Worm (Caenorhabditis elegans): ENCODE results near the gene M01H9.3.

Gene M01H9.3

DNA sequence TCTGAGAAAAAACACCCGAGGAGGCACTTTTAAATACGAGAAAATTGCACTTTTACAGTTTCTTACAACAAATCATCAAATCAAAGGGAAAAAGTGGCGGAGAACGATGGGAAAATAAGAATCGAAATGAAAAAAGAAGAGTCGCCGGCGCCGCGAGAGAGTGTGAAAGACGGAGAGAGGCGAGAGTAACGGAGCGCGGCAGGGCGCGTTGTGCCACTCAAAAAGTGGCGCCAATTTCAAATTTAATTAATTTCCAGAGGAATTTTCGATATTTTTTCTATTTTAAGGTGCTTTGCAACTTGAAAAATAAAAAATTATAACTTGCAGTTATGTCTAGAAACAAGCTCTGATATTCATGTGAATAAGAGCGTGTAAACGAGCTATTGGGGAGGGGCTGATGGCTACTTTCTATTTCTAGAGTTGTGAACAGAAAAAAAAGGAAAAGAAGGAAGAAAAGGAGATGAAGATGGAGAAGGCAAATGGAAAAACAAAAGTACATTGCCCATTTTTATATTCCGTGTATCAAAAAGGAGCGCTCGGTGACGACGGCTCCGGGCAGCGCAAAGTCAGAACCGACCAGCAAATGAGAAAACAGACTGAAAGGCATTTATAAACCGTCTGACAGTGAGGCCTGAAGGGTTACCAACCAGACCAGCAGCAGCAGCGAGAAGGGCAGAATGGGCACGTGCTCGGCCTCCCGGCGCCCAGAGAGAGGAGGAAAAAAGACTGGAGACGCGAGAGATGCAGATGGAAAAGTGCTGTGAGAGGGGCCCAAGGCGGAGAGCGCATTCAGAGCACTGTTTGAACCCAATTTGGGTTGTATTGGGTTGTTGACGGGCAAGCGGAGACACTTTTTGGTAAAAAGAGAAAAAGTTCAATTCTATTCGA, 5.7 kb downstream of the M01H9.3 start:
- TF ChIP-seq skn-1 (tag; optimal IDR thresholded peaks at IDR 0.05) (no peak), eor-1 (tag; optimal IDR thresholded peaks at IDR 0.05) (no peak), nfya-1 (tag; optimal IDR thresholded peaks at IDR 0.05; ENCODE audit: insufficient read depth) (peak; percentile 32), nhr-67 (tag; optimal IDR thresholded peaks at IDR 0.05) (no peak), ama-1 (optimal IDR thresholded peaks at IDR 0.05) (peak; percentile 87), mdl-1 (tag; optimal IDR thresholded peaks at IDR 0.05) (peak; percentile 76), nhr-237 (tag; optimal IDR thresholded peaks at IDR 0.05) (no peak), elt-2 (tag; optimal IDR thresholded peaks at IDR 0.05) (peak; percentile 63), pqm-1 (tag; optimal IDR thresholded peaks at IDR 0.05) (peak; percentile 46), lin-15B (tag; optimal IDR thresholded peaks at IDR 0.05) (peak; percentile 25), nhr-23 (tag; optimal IDR thresholded peaks at IDR 0.05) (peak; percentile 12), fkh-2 (tag; optimal IDR thresholded peaks at IDR 0.05) (no peak), egl-5 (tag; optimal IDR thresholded peaks at IDR 0.05) (no peak), pha-4 (tag; optimal IDR thresholded peaks at IDR 0.05) (peak; percentile 44), unc-39 (tag; optimal IDR thresholded peaks at IDR 0.05) (no peak), nhr-12 (tag; optimal IDR thresholded peaks at IDR 0.05) (no peak), tbx-2 (tag; optimal IDR thresholded peaks at IDR 0.05) (no peak), hmg-11 (tag; optimal IDR thresholded peaks at IDR 0.05) (peak; percentile 3)

DNA sequence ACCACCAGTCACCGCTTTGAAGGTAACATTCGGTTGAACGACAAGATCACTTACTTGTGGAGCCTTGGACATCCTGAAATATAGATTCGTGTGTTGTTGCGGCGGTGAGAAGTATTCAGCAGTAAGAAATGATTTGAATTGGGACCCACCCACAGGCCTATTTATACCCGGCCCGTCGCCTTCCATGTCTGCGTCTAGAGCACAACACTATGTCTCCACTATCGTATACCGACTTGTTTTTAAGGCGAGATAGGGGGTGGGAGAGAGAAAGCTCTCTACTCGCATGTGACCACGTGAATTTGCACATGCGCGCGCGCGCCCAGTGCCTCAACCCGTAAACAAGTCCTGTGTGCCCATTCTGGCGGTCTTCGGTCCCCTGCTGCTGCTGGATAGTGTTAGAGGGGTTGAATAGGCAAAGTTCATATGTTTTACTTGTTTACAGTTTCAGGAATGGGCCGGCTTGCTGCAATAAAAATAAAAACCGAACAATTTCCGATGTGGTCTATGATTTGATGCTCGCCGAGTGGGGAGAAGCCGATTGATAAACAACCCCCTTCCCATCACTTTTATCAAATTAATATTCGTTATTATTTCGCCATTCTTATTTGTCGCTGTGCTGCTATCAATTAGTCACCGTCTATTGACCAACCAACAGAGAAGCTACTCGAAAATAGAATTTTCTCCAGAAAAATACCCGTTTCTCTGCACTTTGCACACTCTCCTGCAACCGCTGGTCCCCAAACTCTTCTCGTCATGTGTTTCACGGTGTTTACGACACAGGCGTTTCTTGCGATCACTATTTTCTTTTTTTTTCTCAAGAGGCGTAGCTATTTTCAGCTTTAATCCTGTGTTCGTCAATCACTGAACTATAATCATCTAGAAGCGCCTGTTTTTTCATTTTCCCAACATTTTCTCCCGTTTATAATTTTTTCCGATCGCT, 6.8 kb downstream of the M01H9.3 start:
- TF ChIP-seq lsy-12 (tag; optimal IDR thresholded peaks at IDR 0.05) (peak; percentile 50), hmg-11 (tag; optimal IDR thresholded peaks at IDR 0.05) (peak; percentile 34), nhr-12 (tag; optimal IDR thresholded peaks at IDR 0.05) (no peak), fkh-10 (GFP tag; optimal IDR thresholded peaks at IDR 0.05) (peak; percentile 88), snpc-4 (tag; optimal IDR thresholded peaks at IDR 0.05) (peak; percentile 52), lin-15B (tag; optimal IDR thresholded peaks at IDR 0.05) (no peak), egl-5 (tag; optimal IDR thresholded peaks at IDR 0.05) (peak; percentile 25), mdl-1 (tag; optimal IDR thresholded peaks at IDR 0.05) (peak; percentile 83), nfya-1 (tag; optimal IDR thresholded peaks at IDR 0.05; ENCODE audit: insufficient read depth) (peak; percentile 74), nhr-77 (tag; optimal IDR thresholded peaks at IDR 0.05) (no peak), mml-1 (tag; optimal IDR thresholded peaks at IDR 0.05) (peak; percentile 70), jun-1 (tag; optimal IDR thresholded peaks at IDR 0.05) (peak; percentile 11), daf-12 (tag; optimal IDR thresholded peaks at IDR 0.05) (no peak), nhr-237 (tag; optimal IDR thresholded peaks at IDR 0.05) (no peak), nhr-43 (tag; optimal IDR thresholded peaks at IDR 0.05; ENCODE audit: poor library complexity, severe bottlenecking) (peak; percentile 21), pqm-1 (tag; optimal IDR thresholded peaks at IDR 0.05) (peak; percentile 17), lin-39 (tag; optimal IDR thresholded peaks at IDR 0.05) (peak; percentile 98), fos-1 (tag; optimal IDR thresholded peaks at IDR 0.05) (no peak), ceh-9 (tag; optimal IDR thresholded peaks at IDR 0.05) (no peak), elt-2 (tag; optimal IDR thresholded peaks at IDR 0.05) (peak; percentile 69), pha-4 (tag; optimal IDR thresholded peaks at IDR 0.05) (peak; percentile 88), ama-1 (optimal IDR thresholded peaks at IDR 0.05) (peak; percentile 82)

DNA sequence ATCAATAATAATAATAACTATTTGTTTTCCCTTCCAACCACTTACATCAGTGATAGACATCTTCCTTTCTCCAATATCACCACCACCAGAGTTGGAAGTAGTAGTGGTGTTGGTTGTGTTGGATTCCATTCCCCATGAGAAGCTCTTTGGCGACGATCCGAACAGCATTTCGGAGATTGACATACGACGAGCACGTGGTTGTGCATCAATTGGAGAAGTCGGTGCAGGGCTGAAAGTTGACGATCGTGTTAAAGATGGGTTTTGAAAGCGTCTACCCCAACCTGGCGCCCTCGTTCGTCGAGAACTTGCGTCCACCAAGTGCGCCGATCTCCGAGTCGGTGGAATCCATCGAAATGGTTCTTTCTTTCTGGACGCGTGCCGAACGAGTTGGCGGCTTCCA, 7.8 kb downstream of the M01H9.3 start:
- TF ChIP-seq eor-1 (tag; optimal IDR thresholded peaks at IDR 0.05) (no peak), fos-1 (tag; optimal IDR thresholded peaks at IDR 0.05) (no peak), fkh-2 (tag; optimal IDR thresholded peaks at IDR 0.05) (no peak), sea-2 (GFP tag; optimal IDR thresholded peaks at IDR 0.05) (no peak), mdl-1 (tag; optimal IDR thresholded peaks at IDR 0.05) (no peak), ceh-16 (tag; optimal IDR thresholded peaks at IDR 0.05) (no peak), ztf-4 (tag; optimal IDR thresholded peaks at IDR 0.05) (no peak), elt-2 (tag; optimal IDR thresholded peaks at IDR 0.05) (no peak), unc-39 (tag; optimal IDR thresholded peaks at IDR 0.05) (no peak), egl-5 (tag; optimal IDR thresholded peaks at IDR 0.05) (no peak), ztf-11 (tag; optimal IDR thresholded peaks at IDR 0.05) (no peak), aly-2 (tag; optimal IDR thresholded peaks at IDR 0.05) (no peak), elt-1 (tag; optimal IDR thresholded peaks at IDR 0.05) (no peak), nhr-77 (tag; optimal IDR thresholded peaks at IDR 0.05) (no peak)

All from whole organism, L3 larva.